Fruit fly (Drosophila melanogaster) whole organism, embryonic: ENCODE data around the gene CG11374.
A peak's percentile ranks its signal among the peaks of the same experiment; 100 is the strongest.

ENCODE experiments used
- Ada2b ChIP-seq: fragments of 200-800 bp; sonication (Bioruptor generic); IDR thresholded peaks from 2 replicates; pipeline ENCODE4 v1.3.6; 2022; ENCODE audit warnings: missing biosample characterization, missing genetic modification characterization
- Bteb2 ChIP-seq: fragments of 200-800 bp; sonication (Bioruptor generic); optimal IDR thresholded peaks from 2 replicates; lab custom pipeline; 2016; ENCODE audit warnings: missing biosample characterization, missing genetic modification characterization
- CG10274 ChIP-seq: fragments of 200-800 bp; sonication (Bioruptor generic); optimal IDR thresholded peaks from 3 replicates; lab custom pipeline; 2017; ENCODE audit warnings: missing biosample characterization, mild to moderate bottlenecking, missing genetic modification characterization
- CG11398 ChIP-seq: fragments of 200-800 bp; sonication (Bioruptor generic); optimal IDR thresholded peaks from 2 replicates; lab custom pipeline; 2016; ENCODE audit warnings: missing biosample characterization, missing genetic modification characterization
- CG12744 ChIP-seq: fragments of 200-800 bp; sonication (Bioruptor generic); optimal IDR thresholded peaks from 2 replicates; lab custom pipeline; 2016; ENCODE audit warnings: missing biosample characterization, missing genetic modification characterization
- CG13123 ChIP-seq: fragments of 200-800 bp; sonication (Bioruptor generic); optimal IDR thresholded peaks from 2 replicates; lab custom pipeline; 2016; ENCODE audit warnings: missing biosample characterization, missing genetic modification characterization
- CG13624 ChIP-seq: fragments of 200-800 bp; sonication (Bioruptor generic); optimal IDR thresholded peaks from 2 replicates; lab custom pipeline; 2016; ENCODE audit warnings: missing biosample characterization, missing genetic modification characterization
- CG13894 ChIP-seq: fragments of 200-800 bp; sonication (Bioruptor generic); optimal IDR thresholded peaks from 3 replicates; lab custom pipeline; 2018; ENCODE audit warnings: missing biosample characterization, mild to moderate bottlenecking, missing genetic modification characterization, moderate library complexity
- CG15696 ChIP-seq: fragments of 200-800 bp; sonication (Bioruptor generic); optimal IDR thresholded peaks from 2 replicates; lab custom pipeline; 2019; ENCODE audit warnings: missing biosample characterization, mild to moderate bottlenecking, missing genetic modification characterization, moderate library complexity
- CG17186 ChIP-seq: fragments of 200-800 bp; sonication (Bioruptor generic); optimal IDR thresholded peaks from 3 replicates; lab custom pipeline; 2017; ENCODE audit warnings: missing biosample characterization, missing genetic modification reagents, missing genetic modification characterization
- CG17328 ChIP-seq: fragments of 200-800 bp; sonication (Bioruptor generic); IDR thresholded peaks from 2 replicates; pipeline ENCODE4 v1.3.6; 2022; ENCODE audit warnings: missing biosample characterization, missing genetic modification characterization
- CG2199 ChIP-seq: fragments of 200-800 bp; sonication (Bioruptor generic); IDR thresholded peaks from 3 replicates; pipeline ENCODE4 v1.3.6; 2022; ENCODE audit warnings: missing biosample characterization, missing genetic modification characterization
- CG32772 ChIP-seq: fragments of 200-800 bp; sonication (Bioruptor generic); IDR thresholded peaks from 2 replicates; pipeline ENCODE4 v1.3.6; 2022; ENCODE audit warnings: missing biosample characterization, missing genetic modification characterization
- CG4707 ChIP-seq: fragments of 200-800 bp; sonication (Bioruptor generic); optimal IDR thresholded peaks from 2 replicates; lab custom pipeline; 2018; ENCODE audit warnings: missing biosample characterization, mild to moderate bottlenecking, missing genetic modification characterization, moderate library complexity
- CG4730 ChIP-seq: fragments of 200-800 bp; sonication (Bioruptor generic); IDR thresholded peaks from 2 replicates; pipeline ENCODE4 v1.3.6; 2022; ENCODE audit warnings: missing biosample characterization, missing genetic modification characterization
- CG8281 ChIP-seq: fragments of 200-800 bp; sonication (Bioruptor generic); optimal IDR thresholded peaks from 2 replicates; lab custom pipeline; 2018; ENCODE audit warnings: missing biosample characterization, mild to moderate bottlenecking, missing genetic modification characterization, moderate library complexity
- D19A ChIP-seq: fragments of 200-800 bp; optimal IDR thresholded peaks from 3 replicates; lab custom pipeline; 2019; ENCODE audit warnings: missing biosample characterization, mild to moderate bottlenecking, missing genetic modification characterization, moderate library complexity
- ERR ChIP-seq: fragments of 200-800 bp; sonication (Bioruptor generic); optimal IDR thresholded peaks from 2 replicates; lab custom pipeline; 2016; ENCODE audit warnings: missing biosample characterization, missing genetic modification characterization
- Ets65A ChIP-seq: fragments of 200-800 bp; sonication (Bioruptor generic); peaks from one replicate; lab custom pipeline; 2016; ENCODE audit warnings: missing biosample characterization, missing genetic modification characterization
- Hr78 ChIP-seq, 2 experiments: fragments of 200-800 bp in 1 of 2; fragments of >200 bp in 1 of 2; sonication (Bioruptor generic) in 1 of 2; optimal IDR thresholded peaks; 2 replicates each; lab custom pipeline; 2017 to 2019; ENCODE audit warnings: missing biosample characterization in 2 of 2, missing genetic modification characterization in 2 of 2, mild to moderate bottlenecking in 1 of 2, moderate library complexity in 1 of 2
- MBD-R2 ChIP-seq: fragments of 200-800 bp; sonication (Bioruptor generic); IDR thresholded peaks from 2 replicates; pipeline ENCODE4 v1.3.6; 2022; ENCODE audit warnings: missing biosample characterization, missing genetic modification characterization
- MTF-1 ChIP-seq: fragments of 200-800 bp; sonication (Bioruptor generic); optimal IDR thresholded peaks from 2 replicates; lab custom pipeline; 2018; ENCODE audit warnings: missing biosample characterization, mild to moderate bottlenecking, missing genetic modification characterization, borderline replicate concordance
- Nf-YA ChIP-seq: fragments of 200-800 bp; sonication (Bioruptor generic); IDR thresholded peaks from 2 replicates; pipeline ENCODE4 v1.3.6; 2022; ENCODE audit warnings: missing biosample characterization, missing genetic modification characterization
- Nf-YB ChIP-seq: fragments of 200-800 bp; sonication (Bioruptor generic); optimal IDR thresholded peaks from 3 replicates; lab custom pipeline; 2019; ENCODE audit warnings: missing biosample characterization, mild to moderate bottlenecking, missing genetic modification characterization, moderate library complexity
- Pdp1 ChIP-seq, 2 experiments: fragments of 200-800 bp; sonication (Bioruptor generic); optimal IDR thresholded peaks; 3 replicates each; lab custom pipeline; 2016; ENCODE audit warnings: missing biosample characterization in 2 of 2, missing genetic modification characterization in 2 of 2, mild to moderate bottlenecking in 1 of 2, moderate library complexity in 1 of 2
- Six4 ChIP-seq: fragments of 200-800 bp; sonication (Bioruptor generic); optimal IDR thresholded peaks from 2 replicates; lab custom pipeline; 2016; ENCODE audit warnings: missing biosample characterization, missing genetic modification characterization
- Sry-δ ChIP-seq: fragments of 200-800 bp; sonication (Bioruptor generic); optimal IDR thresholded peaks from 2 replicates; lab custom pipeline; 2016; ENCODE audit warnings: missing biosample characterization, missing genetic modification characterization
- ab ChIP-seq: fragments of 200-800 bp; sonication (Bioruptor generic); optimal IDR thresholded peaks from 2 replicates; lab custom pipeline; 2016; ENCODE audit warnings: missing biosample characterization, missing genetic modification characterization
- ash1 ChIP-seq: fragments of 200-800 bp; sonication (Bioruptor generic); optimal IDR thresholded peaks from 2 replicates; lab custom pipeline; 2018; ENCODE audit warnings: missing biosample characterization, mild to moderate bottlenecking, missing genetic modification characterization
- cwo ChIP-seq: fragments of 200-800 bp; sonication (Bioruptor generic); optimal IDR thresholded peaks from 3 replicates; lab custom pipeline; 2017; ENCODE audit warnings: missing biosample characterization, missing genetic modification characterization, mild to moderate bottlenecking, moderate library complexity, missing genetic modification reagents
- da ChIP-seq: fragments of 200-800 bp; sonication (Bioruptor generic); optimal IDR thresholded peaks from 2 replicates; lab custom pipeline; 2016; ENCODE audit warnings: missing biosample characterization, missing genetic modification characterization
- gcm2 ChIP-seq: fragments of 200-800 bp; sonication (Bioruptor generic); optimal IDR thresholded peaks from 2 replicates; lab custom pipeline; 2016; ENCODE audit warnings: missing biosample characterization, missing genetic modification characterization
- ham ChIP-seq: fragments of 200-800 bp; sonication (Bioruptor generic); IDR thresholded peaks from 2 replicates; pipeline ENCODE4 v1.3.6; 2022; ENCODE audit warnings: missing biosample characterization, missing genetic modification characterization
- hkb ChIP-seq, 2 experiments: fragments of 200-800 bp in 1 of 2; fragments of >200 bp in 1 of 2; sonication (Bioruptor generic) in 1 of 2; IDR thresholded peaks in 1 of 2; optimal IDR thresholded peaks in 1 of 2; 2 replicates each; pipeline versions ENCODE4 v1.3.6 to Lab custom; 2017 to 2022; ENCODE audit warnings: missing biosample characterization in 1 of 2, missing genetic modification characterization in 1 of 2
- insv ChIP-seq, 2 experiments: fragments of 200-800 bp; sonication (Bioruptor generic); optimal IDR thresholded peaks; 3 replicates each; lab custom pipeline; 2016 to 2018; ENCODE audit warnings: missing biosample characterization in 2 of 2, missing genetic modification characterization in 2 of 2
- kah ChIP-seq: fragments of 200-800 bp; sonication (Bioruptor generic); optimal IDR thresholded peaks from 2 replicates; lab custom pipeline; 2018; ENCODE audit warnings: missing biosample characterization, mild to moderate bottlenecking, missing genetic modification characterization
- lola ChIP-seq, 3 experiments: fragments of >200 bp in 2 of 3; fragments of 200-800 bp in 1 of 3; sonication (Bioruptor generic) in 1 of 3; optimal IDR thresholded peaks; 2 replicates each; lab custom pipeline; 2017 to 2019; ENCODE audit warnings: missing biosample characterization in 3 of 3, missing genetic modification characterization in 3 of 3, mild to moderate bottlenecking in 1 of 3, moderate library complexity in 1 of 3
- lov ChIP-seq, 2 experiments: fragments of 200-800 bp in 1 of 2; fragments of >200 bp in 1 of 2; sonication (Bioruptor generic) in 1 of 2; IDR thresholded peaks in 1 of 2; optimal IDR thresholded peaks in 1 of 2; 2 replicates in 1 of 2; 3 replicates in 1 of 2; pipeline versions ENCODE4 v1.3.6 to Lab custom; 2017 to 2022; ENCODE audit warnings: missing biosample characterization in 1 of 2, missing genetic modification characterization in 1 of 2
- mam ChIP-seq: fragments of 200-800 bp; sonication (Bioruptor generic); optimal IDR thresholded peaks from 3 replicates; lab custom pipeline; 2016; ENCODE audit warnings: missing biosample characterization, missing genetic modification characterization
- nerfin-1 ChIP-seq: fragments of 200-800 bp; sonication (Bioruptor generic); optimal IDR thresholded peaks from 3 replicates; lab custom pipeline; 2019; ENCODE audit warnings: missing biosample characterization, mild to moderate bottlenecking, missing genetic modification characterization, moderate library complexity
- pfk ChIP-seq: fragments of 200-800 bp; sonication (Bioruptor generic); optimal IDR thresholded peaks from 2 replicates; lab custom pipeline; 2018; ENCODE audit warnings: missing biosample characterization, mild to moderate bottlenecking, missing genetic modification characterization, moderate library complexity
- run ChIP-seq: fragments of 200-800 bp; sonication (Bioruptor generic); optimal IDR thresholded peaks from 3 replicates; lab custom pipeline; 2018; ENCODE audit warnings: missing biosample characterization, mild to moderate bottlenecking, missing genetic modification characterization
- shn ChIP-seq: fragments of 200-800 bp; sonication (Bioruptor generic); optimal IDR thresholded peaks from 3 replicates; lab custom pipeline; 2016; ENCODE audit warnings: missing biosample characterization, missing genetic modification characterization
- sisA ChIP-seq: fragments of 200-800 bp; sonication (Bioruptor generic); IDR thresholded peaks from 2 replicates; pipeline ENCODE4 v1.3.6; 2022; ENCODE audit warnings: missing biosample characterization, missing genetic modification characterization
- sqz ChIP-seq: fragments of 200-800 bp; sonication (Bioruptor generic); optimal IDR thresholded peaks from 3 replicates; lab custom pipeline; 2018; ENCODE audit warnings: missing biosample characterization, mild to moderate bottlenecking, missing genetic modification characterization
- tin ChIP-seq: fragments of 200-800 bp; sonication (Bioruptor generic); optimal IDR thresholded peaks from 3 replicates; lab custom pipeline; 2016; ENCODE audit warnings: missing biosample characterization, missing genetic modification characterization
- tup ChIP-seq: fragments of 200-800 bp; sonication (Bioruptor generic); optimal IDR thresholded peaks from 2 replicates; lab custom pipeline; 2016; ENCODE audit warnings: missing biosample characterization, mild to moderate bottlenecking, missing genetic modification characterization, moderate library complexity
- zfh1 ChIP-seq: fragments of 200-800 bp; sonication (Bioruptor generic); IDR thresholded peaks from 3 replicates; pipeline ENCODE4 v1.3.6; 2022; ENCODE audit warnings: missing biosample characterization, missing genetic modification characterization

Gene CG11374

dm6 chr2L:73760-74388, 2.3 kb upstream of the CG11374 start (continued):
- TF ChIP-seq tin (GFP tag; lab: Kevin White, UChicago) (no peak), ERR (no peak), CG12744 (GFP tag; lab: Kevin White, UChicago) (no peak), ham (no peak), cwo (GFP tag; lab: Kevin White, UChicago) (peak; percentile 9), CG4730 (GFP tag; lab: Robert Waterston, UW) (no peak), CG10274 (GFP tag; lab: Kevin White, UChicago) (no peak), MBD-R2 (GFP tag; lab: Robert Waterston, UW) (no peak), mam (no peak), Pdp1 (GFP tag; optimal IDR thresholded peaks at IDR 0.05; lab: Kevin White, UChicago) (no peak), hkb (optimal IDR thresholded peaks at IDR 0.05; lab: Kevin White, UChicago) (no peak), hkb (GFP tag; IDR thresholded peaks at IDR 0.05; lab: Robert Waterston, UW) (no peak), ab (GFP tag; lab: Kevin White, UChicago) (no peak), CG15696 (no peak), gcm2 (no peak), CG8281 (tag; lab: Kevin White, UChicago) (no peak), da (GFP tag; lab: Kevin White, UChicago) (no peak), CG13894 (tag; lab: Kevin White, UChicago) (peak; percentile 59), D19A (tag; lab: Kevin White, UChicago) (no peak)

dm6 chr2L:78828-79227, 2.7 kb downstream of the CG11374 start:
- TF ChIP-seq tup = no peak
- no peak for TF ChIP-seq zfh1 (GFP tag; lab: Robert Waterston, UW)
- no peak for TF ChIP-seq ash1 (GFP tag; lab: Kevin White, UChicago)
- no peak for TF ChIP-seq run (tag; lab: Kevin White, UChicago)
- no peak for TF ChIP-seq CG13123 (GFP tag; lab: Kevin White, UChicago)
- 0 out of 3 replicates have a peak, but pooled peaks have one; percentile 77 for TF ChIP-seq CG2199
- TF ChIP-seq Ets65A (GFP tag; lab: Kevin White, UChicago) = peak; percentile 4
- no peak for TF ChIP-seq CG17186 (GFP tag; lab: Kevin White, UChicago)
- no peak for TF ChIP-seq MTF-1 (GFP tag; lab: Kevin White, UChicago)
- TF ChIP-seq shn = no peak
- TF ChIP-seq CG4707 (GFP tag; lab: Kevin White, UChicago) = no peak
- TF ChIP-seq Six4 (GFP tag; lab: Kevin White, UChicago) = no peak
- TF ChIP-seq Sry-δ (GFP tag; lab: Kevin White, UChicago) = no peak
- TF ChIP-seq CG13624 (GFP tag; lab: Kevin White, UChicago) = no peak
- no peak for TF ChIP-seq Bteb2 (GFP tag; lab: Kevin White, UChicago)
- TF ChIP-seq insv (GFP tag; optimal IDR thresholded peaks at IDR 0.05; lab: Kevin White, UChicago) = no peak
- no peak for TF ChIP-seq lov (optimal IDR thresholded peaks at IDR 0.05; lab: Kevin White, UChicago)
- TF ChIP-seq lov (GFP tag; IDR thresholded peaks at IDR 0.05; lab: Robert Waterston, UW) = 0 out of 3 replicates have a peak, but pooled peaks have one; percentile 28

- TF ChIP-seq nerfin-1 (tag; lab: Kevin White, UChicago) (peak; percentile 55), Hr78 (GFP tag; optimal IDR thresholded peaks at IDR 0.05; lab: Kevin White, UChicago) (no peak), CG32772 (GFP tag; lab: Robert Waterston, UW) (no peak), da (GFP tag; lab: Kevin White, UChicago) (no peak), Nf-YB (peak; percentile 27), sqz (peak; percentile 39), Nf-YA (GFP tag; lab: Robert Waterston, UW) (peak; percentile 54; the same call in 1 of the 2 replicates), kah (GFP tag; lab: Kevin White, UChicago) (peak; percentile 38), CG11398 (GFP tag; lab: Kevin White, UChicago) (peak; percentile 35), lola (GFP tag; optimal IDR thresholded peaks at IDR 0.05; lab: Kevin White, UChicago) (peak in 1 of 3 experiments; percentile 1), Ada2b (GFP tag; lab: Robert Waterston, UW) (no peak), CG17328 (0 out of 2 replicates have a peak, but pooled peaks have one; percentile 14), sisA (GFP tag; lab: Robert Waterston, UW) (no peak), pfk (GFP tag; lab: Kevin White, UChicago) (peak; percentile 26)
Observed at dm6 chr2L:81198-81597, 5.0 kb downstream of the CG11374 start.
